Fruit fly (Drosophila melanogaster) whole organism, prepupa: ENCODE measurements around the gene CG6310.

Experiments
- Blimp-1 ChIP-seq: fragments of 200-800 bp; sonication (Bioruptor generic); optimal IDR thresholded peaks from 3 replicates; lab custom pipeline; 2017; ENCODE audit warnings: missing biosample characterization, missing genetic modification characterization, mild to moderate bottlenecking, moderate library complexity, missing genetic modification reagents
- CG10669 ChIP-seq: fragments of 200-800 bp; sonication (Bioruptor generic); optimal IDR thresholded peaks from 3 replicates; lab custom pipeline; 2018; ENCODE audit warnings: missing biosample characterization, mild to moderate bottlenecking, missing genetic modification characterization, moderate library complexity
- CG11762 ChIP-seq: fragments of 200-800 bp; sonication (Bioruptor generic); optimal IDR thresholded peaks from 3 replicates; lab custom pipeline; 2016; ENCODE audit warnings: missing biosample characterization, missing genetic modification characterization; ENCODE audit not compliant: insufficient read depth
- CG11902 ChIP-seq: fragments of 200-800 bp; sonication (Bioruptor generic); optimal IDR thresholded peaks from 3 replicates; lab custom pipeline; 2016; ENCODE audit warnings: missing biosample characterization, missing genetic modification characterization
- CG15336 ChIP-seq: fragments of 200-800 bp; sonication (Bioruptor generic); IDR thresholded peaks from 2 replicates; pipeline ENCODE4 v1.3.6; 2022; ENCODE audit warnings: missing biosample characterization, missing genetic modification characterization
- CG1621 ChIP-seq: fragments of 200-800 bp; sonication (Bioruptor generic); optimal IDR thresholded peaks from 3 replicates; lab custom pipeline; 2018; ENCODE audit warnings: missing biosample characterization, mild to moderate bottlenecking, missing genetic modification characterization
- CG3032 ChIP-seq: fragments of 200-800 bp; optimal IDR thresholded peaks from 2 replicates; lab custom pipeline; 2019; ENCODE audit warnings: missing biosample characterization, mild to moderate bottlenecking, missing genetic modification characterization, moderate library complexity
- CG31627 ChIP-seq: fragments of 200-800 bp; sonication (Bioruptor generic); optimal IDR thresholded peaks from 3 replicates; lab custom pipeline; 2016; ENCODE audit warnings: missing biosample characterization, missing genetic modification characterization
- CG32006 ChIP-seq: fragments of 200-800 bp; sonication (Bioruptor generic); optimal IDR thresholded peaks from 3 replicates; lab custom pipeline; 2017; ENCODE audit warnings: missing biosample characterization, mild to moderate bottlenecking, missing genetic modification characterization
- CG34406 ChIP-seq: fragments of 200-800 bp; sonication (Bioruptor generic); optimal IDR thresholded peaks from 3 replicates; lab custom pipeline; 2016; ENCODE audit warnings: missing biosample characterization, missing genetic modification characterization
- CG3919 ChIP-seq: fragments of 200-800 bp; sonication (Bioruptor generic); optimal IDR thresholded peaks from 3 replicates; lab custom pipeline; 2016; ENCODE audit warnings: missing biosample characterization, missing genetic modification characterization
- CG6808 ChIP-seq: fragments of 200-800 bp; sonication (Bioruptor generic); optimal IDR thresholded peaks from 3 replicates; lab custom pipeline; 2017; ENCODE audit warnings: missing biosample characterization, missing genetic modification characterization, mild to moderate bottlenecking, moderate library complexity, missing genetic modification reagents
- CG6854 ChIP-seq: fragments of 200-800 bp; sonication (Bioruptor generic); optimal IDR thresholded peaks from 2 replicates; lab custom pipeline; 2017; ENCODE audit warnings: missing biosample characterization, mild to moderate bottlenecking, missing genetic modification characterization
- CG7368 ChIP-seq: fragments of 200-800 bp; sonication (Bioruptor generic); optimal IDR thresholded peaks from 3 replicates; lab custom pipeline; 2016; ENCODE audit warnings: missing biosample characterization, missing genetic modification characterization
- CG8119 ChIP-seq: fragments of 200-800 bp; sonication (Bioruptor generic); IDR thresholded peaks from 3 replicates; pipeline ENCODE4 v1.3.6; 2022; ENCODE audit warnings: missing biosample characterization, missing genetic modification characterization
- CG8319 ChIP-seq: fragments of 200-800 bp; sonication (Bioruptor generic); optimal IDR thresholded peaks from 3 replicates; lab custom pipeline; 2016; ENCODE audit warnings: missing biosample characterization, missing genetic modification characterization
- CG8632 ChIP-seq: fragments of 200-800 bp; sonication (Bioruptor generic); optimal IDR thresholded peaks from 3 replicates; lab custom pipeline; 2016; ENCODE audit warnings: missing biosample characterization, missing genetic modification characterization
- Eip75B ChIP-seq: fragments of 200-800 bp; sonication (Bioruptor generic); optimal IDR thresholded peaks from 3 replicates; lab custom pipeline; 2016; ENCODE audit warnings: missing biosample characterization, missing genetic modification characterization
- Eip78C ChIP-seq: fragments of 200-800 bp; sonication (Bioruptor generic); peaks from one replicate; lab custom pipeline; 2016; ENCODE audit warnings: missing biosample characterization, missing genetic modification characterization
- Eip93F ChIP-seq: fragments of 200-800 bp; sonication (Bioruptor generic); optimal IDR thresholded peaks from 2 replicates; lab custom pipeline; 2016; ENCODE audit warnings: missing biosample characterization, mild to moderate bottlenecking, missing genetic modification characterization
- Ets21C ChIP-seq: fragments of 200-800 bp; sonication (Bioruptor generic); optimal IDR thresholded peaks from 3 replicates; lab custom pipeline; 2016; ENCODE audit warnings: missing biosample characterization, missing genetic modification characterization
- Ets96B ChIP-seq: fragments of 200-800 bp; optimal IDR thresholded peaks from 2 replicates; lab custom pipeline; 2019; ENCODE audit warnings: missing biosample characterization, mild to moderate bottlenecking, missing genetic modification characterization, moderate library complexity
- Hr38 ChIP-seq: sonication (Bioruptor generic); optimal IDR thresholded peaks from 2 replicates; lab custom pipeline; 2016; ENCODE audit warnings: missing biosample characterization, missing genetic modification characterization
- Hr39 ChIP-seq: fragments of 200-800 bp; sonication (Bioruptor generic); optimal IDR thresholded peaks from 2 replicates; lab custom pipeline; 2016; ENCODE audit warnings: missing biosample characterization, missing genetic modification characterization
- Hr4 ChIP-seq: fragments of 200-800 bp; sonication (Bioruptor generic); optimal IDR thresholded peaks from 3 replicates; lab custom pipeline; 2016; ENCODE audit warnings: missing biosample characterization, missing genetic modification characterization
- Lpt ChIP-seq: fragments of 200-800 bp; sonication (Bioruptor generic); optimal IDR thresholded peaks from 3 replicates; lab custom pipeline; 2016; ENCODE audit warnings: missing biosample characterization, missing genetic modification characterization
- OdsH ChIP-seq: fragments of 200-800 bp; sonication (Bioruptor generic); optimal IDR thresholded peaks from 3 replicates; lab custom pipeline; 2016; ENCODE audit warnings: missing biosample characterization, missing genetic modification characterization
- Smox ChIP-seq: fragments of 200-800 bp; sonication (Bioruptor generic); optimal IDR thresholded peaks from 3 replicates; lab custom pipeline; 2016; ENCODE audit warnings: missing biosample characterization, missing genetic modification characterization
- Sox102F ChIP-seq: fragments of 200-800 bp; sonication (Bioruptor generic); optimal IDR thresholded peaks from 2 replicates; lab custom pipeline; 2016; ENCODE audit warnings: missing biosample characterization, mild to moderate bottlenecking, missing genetic modification characterization
- Sox14 ChIP-seq: fragments of 200-800 bp; sonication (Bioruptor generic); optimal IDR thresholded peaks from 3 replicates; lab custom pipeline; 2016; ENCODE audit warnings: missing biosample characterization, missing genetic modification characterization
- Sox15 ChIP-seq: fragments of 200-800 bp; sonication (Bioruptor generic); optimal IDR thresholded peaks from 3 replicates; lab custom pipeline; 2016; ENCODE audit warnings: missing biosample characterization, missing genetic modification characterization
- achi ChIP-seq: fragments of 200-800 bp; sonication (Bioruptor generic); optimal IDR thresholded peaks from 3 replicates; lab custom pipeline; 2016; ENCODE audit warnings: missing biosample characterization, missing genetic modification characterization
- acj6 ChIP-seq: fragments of 200-800 bp; sonication (Bioruptor generic); optimal IDR thresholded peaks from 3 replicates; lab custom pipeline; 2016; ENCODE audit warnings: missing biosample characterization, missing genetic modification characterization
- cyc ChIP-seq: fragments of 200-800 bp; sonication (Bioruptor generic); optimal IDR thresholded peaks from 3 replicates; lab custom pipeline; 2016; ENCODE audit warnings: missing biosample characterization, missing genetic modification characterization
- dsx ChIP-seq: fragments of 200-800 bp; optimal IDR thresholded peaks from 3 replicates; lab custom pipeline; 2019; ENCODE audit warnings: missing biosample characterization, mild to moderate bottlenecking, missing genetic modification characterization, moderate library complexity; ENCODE audit not compliant: poor library complexity, severe bottlenecking
- esn ChIP-seq: fragments of 200-800 bp; sonication (Bioruptor generic); optimal IDR thresholded peaks from 2 replicates; lab custom pipeline; 2016; ENCODE audit warnings: missing biosample characterization, mild to moderate bottlenecking, missing genetic modification characterization, moderate library complexity
- fd85E ChIP-seq: fragments of 200-800 bp; sonication (Bioruptor generic); optimal IDR thresholded peaks from 3 replicates; lab custom pipeline; 2016; ENCODE audit warnings: missing biosample characterization, missing genetic modification characterization
- fkh ChIP-seq: fragments of 200-800 bp; sonication (Bioruptor generic); optimal IDR thresholded peaks from 3 replicates; lab custom pipeline; 2017; ENCODE audit warnings: missing biosample characterization, mild to moderate bottlenecking, missing genetic modification characterization, moderate library complexity
- lz ChIP-seq: fragments of 200-800 bp; sonication (Bioruptor generic); optimal IDR thresholded peaks from 3 replicates; lab custom pipeline; 2016; ENCODE audit warnings: missing biosample characterization, missing genetic modification characterization
- net ChIP-seq: fragments of 200-800 bp; sonication (Bioruptor generic); optimal IDR thresholded peaks from 3 replicates; lab custom pipeline; 2016; ENCODE audit warnings: missing biosample characterization, missing genetic modification characterization
- pdm3 ChIP-seq: fragments of 200-800 bp; sonication (Bioruptor generic); optimal IDR thresholded peaks from 3 replicates; lab custom pipeline; 2016; ENCODE audit warnings: missing biosample characterization, missing genetic modification characterization
- salr ChIP-seq, 2 experiments: fragments of 200-800 bp; sonication (Bioruptor generic); optimal IDR thresholded peaks; 3 replicates each; lab custom pipeline; 2016 to 2018; ENCODE audit warnings: missing biosample characterization in 2 of 2, missing genetic modification characterization in 2 of 2, mild to moderate bottlenecking in 1 of 2
- ss ChIP-seq, 2 experiments: fragments of 200-800 bp; sonication (Bioruptor generic); optimal IDR thresholded peaks; 2 replicates in 1 of 2; 3 replicates in 1 of 2; lab custom pipeline; 2017 to 2018; ENCODE audit warnings: mild to moderate bottlenecking in 2 of 2, missing biosample characterization in 2 of 2, missing genetic modification characterization in 2 of 2, moderate library complexity in 1 of 2
- svp ChIP-seq: fragments of 200-800 bp; sonication (Bioruptor generic); peaks from one replicate; lab custom pipeline; 2016; ENCODE audit warnings: missing biosample characterization, missing genetic modification characterization
- topi ChIP-seq: fragments of 200-800 bp; sonication (Bioruptor generic); optimal IDR thresholded peaks from 3 replicates; lab custom pipeline; 2016; ENCODE audit warnings: missing biosample characterization, missing genetic modification characterization
- vri ChIP-seq: fragments of 200-800 bp; sonication (Bioruptor generic); optimal IDR thresholded peaks from 3 replicates; lab custom pipeline; 2016; ENCODE audit warnings: missing biosample characterization, mild to moderate bottlenecking, missing genetic modification characterization

Gene CG6310

dm6 chr3L:11097982-11098663 lies 28.5 kb upstream of the CG6310 start, which contains the start of the genes Irbp18 and APP-BP1 (continued):
- TF ChIP-seq Sox14 (GFP tag; lab: Kevin White, UChicago) (peak; percentile 97), fkh (GFP tag; lab: Kevin White, UChicago) (peak; percentile 84), svp (GFP tag; lab: Kevin White, UChicago) (peak; percentile 98), CG31627 (peak; percentile 97), Hr38 (GFP tag; lab: Kevin White, UChicago) (peak; percentile 71), cyc (GFP tag; lab: Kevin White, UChicago) (peak; percentile 96), CG15336 (GFP tag; lab: Robert Waterston, UW) (peak; percentile 88), CG34406 (GFP tag; lab: Kevin White, UChicago) (peak; percentile 95), CG7368 (peak; percentile 90), Eip78C (GFP tag; lab: Kevin White, UChicago) (peak; percentile 99), vri (GFP tag; lab: Kevin White, UChicago) (peak; percentile 95), lz (peak; percentile 97), CG8319 (GFP tag; lab: Kevin White, UChicago) (peak; percentile 94), CG32006 (peak; percentile 97), CG1621 (peak; percentile 88), fd85E (GFP tag; lab: Kevin White, UChicago) (peak; percentile 74), CG6808 (GFP tag; lab: Kevin White, UChicago) (peak; percentile 87), achi (GFP tag; lab: Kevin White, UChicago) (peak; percentile 95)

DNA sequence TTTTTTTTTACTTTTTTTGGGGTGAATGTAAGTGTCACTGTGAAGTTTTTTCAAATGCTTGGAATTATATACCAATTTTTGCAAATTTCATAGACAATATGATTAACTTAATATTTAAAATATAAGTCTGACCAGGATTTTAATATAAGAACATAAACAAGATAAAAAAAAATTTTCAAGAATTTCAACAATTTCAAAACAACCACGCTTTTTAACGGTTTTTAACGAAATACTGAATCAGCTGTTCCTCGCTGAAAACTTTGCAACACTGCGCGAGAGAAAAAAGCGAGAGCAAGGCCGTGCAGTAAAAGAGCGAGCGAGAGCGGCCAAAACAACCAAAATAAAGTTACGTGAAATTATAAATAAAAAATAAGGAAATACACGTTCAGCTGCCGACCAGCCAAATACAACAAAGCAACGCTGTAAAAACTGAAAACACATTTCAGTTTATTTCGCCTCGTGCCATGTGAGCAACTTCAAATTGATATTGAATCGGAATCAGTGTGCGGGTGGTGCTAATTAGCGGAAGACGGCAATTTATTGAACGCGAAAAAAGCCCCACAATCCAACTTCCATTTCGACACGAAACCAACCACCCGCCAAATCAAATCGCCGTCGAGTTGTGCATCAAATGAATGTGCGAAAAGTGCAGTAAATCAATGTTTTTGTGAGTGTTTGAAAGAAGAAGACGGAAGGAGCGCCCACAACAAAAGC lies 26.7 kb upstream of the CG6310 start, which contains the start of the genes CG46439, Iyd and CG33947:
TSS of gene CG46439 (minus strand) at position 51 of the 714 bp plus-strand sequence.
TSS of gene Iyd (minus strand) at position 51 of the 714 bp plus-strand sequence.
TSS of gene CG33947 (plus strand) at position 302 of the 714 bp plus-strand sequence.
- TF ChIP-seq CG8119: peak; percentile 84; the same call in 2 of the 3 replicates
- TF ChIP-seq CG11902 (GFP tag; lab: Kevin White, UChicago): no peak
- TF ChIP-seq topi: peak; percentile 51
- no peak for TF ChIP-seq Hr39 (GFP tag; lab: Kevin White, UChicago)
- TF ChIP-seq CG32006: peak; percentile 55
- TF ChIP-seq OdsH: peak; percentile 30
- peak; percentile 46 for TF ChIP-seq Smox
- TF ChIP-seq achi (GFP tag; lab: Kevin White, UChicago): peak; percentile 27
- TF ChIP-seq pdm3 (GFP tag; lab: Kevin White, UChicago): peak; percentile 36
- TF ChIP-seq CG6808 (GFP tag; lab: Kevin White, UChicago): peak; percentile 85
- no peak for TF ChIP-seq cyc (GFP tag; lab: Kevin White, UChicago)
- TF ChIP-seq Eip93F (GFP tag; lab: Kevin White, UChicago): peak; percentile 71
- peak; percentile 59 for TF ChIP-seq CG3919
- TF ChIP-seq salr (GFP tag; optimal IDR thresholded peaks at IDR 0.05; lab: Kevin White, UChicago): peak in 1 of 2 experiments; percentile 9
- TF ChIP-seq Sox102F (GFP tag; lab: Kevin White, UChicago): peak; percentile 46
- TF ChIP-seq dsx (GFP tag; lab: Kevin White, UChicago): peak; percentile 30
- no peak for TF ChIP-seq fd85E (GFP tag; lab: Kevin White, UChicago)
- TF ChIP-seq Blimp-1 (GFP tag; lab: Kevin White, UChicago): peak; percentile 28
- TF ChIP-seq CG8319 (GFP tag; lab: Kevin White, UChicago): no peak
- peak; percentile 53 for TF ChIP-seq esn (GFP tag; lab: Kevin White, UChicago)
- peak; percentile 61 to 77 for TF ChIP-seq ss (GFP tag; optimal IDR thresholded peaks at IDR 0.05; lab: Kevin White, UChicago)
- peak; percentile 31 for TF ChIP-seq CG7368
- TF ChIP-seq vri (GFP tag; lab: Kevin White, UChicago): peak; percentile 79
- peak; percentile 24 for TF ChIP-seq lz
- peak; percentile 30 for TF ChIP-seq net (GFP tag; lab: Kevin White, UChicago)
- no peak for TF ChIP-seq Ets21C (GFP tag; lab: Kevin White, UChicago)
- peak; percentile 62 for TF ChIP-seq CG3032 (tag; lab: Kevin White, UChicago)
- TF ChIP-seq CG8632: no peak
- peak; percentile 69 for TF ChIP-seq Lpt (GFP tag; lab: Kevin White, UChicago)
- peak; percentile 67 for TF ChIP-seq Eip75B (GFP tag; lab: Kevin White, UChicago)
- TF ChIP-seq CG10669 (GFP tag; lab: Kevin White, UChicago): peak; percentile 67
- TF ChIP-seq CG11762 (GFP tag; lab: Kevin White, UChicago): peak; percentile 3
- TF ChIP-seq Ets96B: peak; percentile 65
- TF ChIP-seq CG6854 (GFP tag; lab: Kevin White, UChicago): peak; percentile 91
- TF ChIP-seq Sox15 (GFP tag; lab: Kevin White, UChicago): no peak
- TF ChIP-seq acj6 (GFP tag; lab: Kevin White, UChicago): peak; percentile 22
- peak; percentile 29 for TF ChIP-seq Hr4 (GFP tag; lab: Kevin White, UChicago)
- peak; percentile 58 for TF ChIP-seq Sox14 (GFP tag; lab: Kevin White, UChicago)
